Fruit fly (Drosophila melanogaster) whole organism, embryonic: ENCODE measurements around the gene tweek.

ENCODE experiments used
- CG10321 ChIP-seq: fragments of 200-800 bp; sonication (Bioruptor generic); IDR thresholded peaks from 2 replicates; pipeline ENCODE4 v1.3.6; 2022; ENCODE audit warnings: missing biosample characterization, missing genetic modification characterization
- CG10366 ChIP-seq: fragments of 200-800 bp; sonication (Bioruptor generic); IDR thresholded peaks from 2 replicates; pipeline ENCODE4 v1.3.6; 2022; ENCODE audit warnings: missing biosample characterization, missing genetic modification characterization
- CG10543 ChIP-seq: fragments of 200-800 bp; sonication (Bioruptor generic); optimal IDR thresholded peaks from 3 replicates; lab custom pipeline; 2017; ENCODE audit warnings: missing biosample characterization, mild to moderate bottlenecking, missing genetic modification characterization, moderate library complexity
- CG10979 ChIP-seq: fragments of 200-800 bp; sonication (Bioruptor generic); optimal IDR thresholded peaks from 2 replicates; lab custom pipeline; 2018; ENCODE audit warnings: missing biosample characterization, mild to moderate bottlenecking, missing genetic modification characterization, moderate library complexity
- CG11247 ChIP-seq: fragments of 200-800 bp; sonication (Bioruptor generic); IDR thresholded peaks from 2 replicates; pipeline ENCODE4 v1.3.6; 2022; ENCODE audit warnings: missing biosample characterization, missing genetic modification characterization
- CG12942 ChIP-seq: fragments of 200-800 bp; sonication (Bioruptor generic); optimal IDR thresholded peaks from 3 replicates; lab custom pipeline; 2016; ENCODE audit warnings: missing biosample characterization, missing genetic modification characterization
- CG13624 ChIP-seq: fragments of 200-800 bp; sonication (Bioruptor generic); optimal IDR thresholded peaks from 2 replicates; lab custom pipeline; 2016; ENCODE audit warnings: missing biosample characterization, missing genetic modification characterization
- CG13775 ChIP-seq: fragments of 200-800 bp; sonication (Bioruptor generic); optimal IDR thresholded peaks from 3 replicates; lab custom pipeline; 2017; ENCODE audit warnings: missing biosample characterization, mild to moderate bottlenecking, missing genetic modification characterization
- CG1602 ChIP-seq: fragments of 200-800 bp; sonication (Bioruptor generic); optimal IDR thresholded peaks from 3 replicates; lab custom pipeline; 2016; ENCODE audit warnings: missing biosample characterization, missing genetic modification characterization
- CG1603 ChIP-seq: fragments of 200-800 bp; sonication (Bioruptor generic); optimal IDR thresholded peaks from 2 replicates; lab custom pipeline; 2019; ENCODE audit warnings: missing biosample characterization, mild to moderate bottlenecking, missing genetic modification characterization, moderate library complexity
- CG16779 ChIP-seq: fragments of 200-800 bp; sonication (Bioruptor generic); IDR thresholded peaks from 2 replicates; pipeline ENCODE4 v1.3.6; 2022; ENCODE audit warnings: missing biosample characterization, missing genetic modification characterization
- CG17802 ChIP-seq: fragments of 200-800 bp; sonication (Bioruptor generic); optimal IDR thresholded peaks from 2 replicates; lab custom pipeline; 2018; ENCODE audit warnings: missing biosample characterization, mild to moderate bottlenecking, missing genetic modification characterization, moderate library complexity
- CG18476 ChIP-seq: fragments of 200-800 bp; sonication (Bioruptor generic); optimal IDR thresholded peaks from 2 replicates; lab custom pipeline; 2016; ENCODE audit warnings: missing biosample characterization, mild to moderate bottlenecking, missing genetic modification characterization
- CG31365 ChIP-seq: fragments of 200-800 bp; sonication (Bioruptor generic); optimal IDR thresholded peaks from 2 replicates; lab custom pipeline; 2018; ENCODE audit warnings: missing biosample characterization, mild to moderate bottlenecking, missing genetic modification characterization
- CG32767 ChIP-seq: fragments of 200-800 bp; sonication (Bioruptor generic); IDR thresholded peaks from 2 replicates; pipeline ENCODE4 v1.3.6; 2022; ENCODE audit warnings: missing biosample characterization, missing genetic modification characterization
- CG7786 ChIP-seq: fragments of 200-800 bp; sonication (Bioruptor generic); optimal IDR thresholded peaks from 2 replicates; lab custom pipeline; 2016; ENCODE audit warnings: missing biosample characterization, missing genetic modification characterization
- CG7963 ChIP-seq: fragments of 200-800 bp; sonication (Bioruptor generic); IDR thresholded peaks from 3 replicates; pipeline ENCODE4 v1.3.6; 2022; ENCODE audit warnings: missing biosample characterization, missing genetic modification characterization; ENCODE audit not compliant: partially characterized antibody
- CG9876 ChIP-seq: fragments of 200-800 bp; sonication (Bioruptor generic); optimal IDR thresholded peaks from 2 replicates; lab custom pipeline; 2016; ENCODE audit warnings: missing biosample characterization, missing genetic modification characterization
- Dbx ChIP-seq: fragments of 200-800 bp; sonication (Bioruptor generic); IDR thresholded peaks from 3 replicates; pipeline ENCODE4 v1.3.6; 2022; ENCODE audit warnings: missing biosample characterization, missing genetic modification characterization
- Dip2 ChIP-seq: fragments of 200-800 bp; sonication (Bioruptor generic); IDR thresholded peaks from 2 replicates; pipeline ENCODE4 v1.3.6; 2022; ENCODE audit warnings: missing biosample characterization, missing genetic modification characterization
- Dll ChIP-seq: fragments of 200-800 bp; sonication (Bioruptor generic); IDR thresholded peaks from 4 replicates; pipeline ENCODE4 v1.3.6; 2022; ENCODE audit warnings: missing biosample characterization, missing genetic modification characterization; ENCODE audit not compliant: partially characterized antibody
- HLH3B ChIP-seq: fragments of 200-800 bp; sonication (Bioruptor generic); IDR thresholded peaks from 2 replicates; pipeline ENCODE4 v1.3.6; 2022; ENCODE audit warnings: missing biosample characterization, missing genetic modification characterization
- Hr51 ChIP-seq, 2 experiments: fragments of 200-800 bp; sonication (Bioruptor generic); optimal IDR thresholded peaks; 2 replicates in 1 of 2; 3 replicates in 1 of 2; lab custom pipeline; 2016 to 2018; ENCODE audit warnings: missing biosample characterization in 2 of 2, missing genetic modification characterization in 2 of 2, mild to moderate bottlenecking in 1 of 2, moderate library complexity in 1 of 2
- Mad ChIP-seq: fragments of 200-800 bp; sonication (Bioruptor generic); optimal IDR thresholded peaks from 2 replicates; lab custom pipeline; 2016; ENCODE audit warnings: missing biosample characterization, missing genetic modification characterization
- Mrtf ChIP-seq: fragments of 200-800 bp; sonication (Bioruptor generic); IDR thresholded peaks from 3 replicates; pipeline ENCODE4 v1.3.6; 2022; ENCODE audit warnings: missing biosample characterization, missing genetic modification characterization
- Neu2 ChIP-seq: fragments of 200-800 bp; sonication (Bioruptor generic); optimal IDR thresholded peaks from 3 replicates; lab custom pipeline; 2016; ENCODE audit warnings: missing biosample characterization, missing genetic modification characterization, borderline replicate concordance
- Sin3A ChIP-seq: fragments of >200 bp; optimal IDR thresholded peaks from 2 replicates; lab custom pipeline; 2018
- Sox102F ChIP-seq: fragments of 200-800 bp; sonication (Bioruptor generic); optimal IDR thresholded peaks from 2 replicates; lab custom pipeline; 2018; ENCODE audit warnings: missing biosample characterization, mild to moderate bottlenecking, missing genetic modification characterization, moderate library complexity
- Ssrp ChIP-seq: fragments of 200-800 bp; sonication (Bioruptor generic); optimal IDR thresholded peaks from 2 replicates; lab custom pipeline; 2018; ENCODE audit warnings: missing biosample characterization, mild to moderate bottlenecking, missing genetic modification characterization, moderate library complexity
- Trl ChIP-seq, 3 experiments: fragments of >200 bp in 2 of 3; fragments of 200-800 bp in 1 of 3; sonication (Bioruptor generic) in 1 of 3; optimal IDR thresholded peaks; 2 replicates in 1 of 3; 3 replicates in 2 of 3; lab custom pipeline; 2016 to 2017; ENCODE audit warnings: missing biosample characterization in 1 of 3, missing genetic modification characterization in 1 of 3
- al ChIP-seq: fragments of 200-800 bp; sonication (Bioruptor generic); IDR thresholded peaks from 2 replicates; pipeline ENCODE4 v1.3.6; 2022; ENCODE audit warnings: missing biosample characterization, missing genetic modification characterization
- aop ChIP-seq: fragments of 200-800 bp; sonication (Bioruptor generic); IDR thresholded peaks from 2 replicates; pipeline ENCODE4 v1.3.6; 2022; ENCODE audit warnings: missing biosample characterization, missing genetic modification characterization
- ap ChIP-seq: fragments of 200-800 bp; sonication (Bioruptor generic); IDR thresholded peaks from 2 replicates; pipeline ENCODE4 v1.3.6; 2022; ENCODE audit warnings: missing biosample characterization, missing genetic modification characterization
- ash1 ChIP-seq: fragments of 200-800 bp; sonication (Bioruptor generic); optimal IDR thresholded peaks from 2 replicates; lab custom pipeline; 2018; ENCODE audit warnings: missing biosample characterization, mild to moderate bottlenecking, missing genetic modification characterization
- dati ChIP-seq: fragments of 200-800 bp; sonication (Bioruptor generic); IDR thresholded peaks from 2 replicates; pipeline ENCODE4 v1.3.6; 2022; ENCODE audit warnings: missing biosample characterization, missing genetic modification characterization
- dmrt11E ChIP-seq: fragments of 200-800 bp; sonication (Bioruptor generic); optimal IDR thresholded peaks from 3 replicates; lab custom pipeline; 2018; ENCODE audit warnings: missing biosample characterization, mild to moderate bottlenecking, missing genetic modification characterization, moderate library complexity
- esg ChIP-seq: fragments of 200-800 bp; sonication (Bioruptor generic); conservative IDR thresholded peaks from 2 replicates; pipeline ENCODE4 v1.3.6; 2022; ENCODE audit warnings: missing biosample characterization, missing genetic modification characterization
- fd102C ChIP-seq: fragments of 200-800 bp; sonication (Bioruptor generic); optimal IDR thresholded peaks from 2 replicates; lab custom pipeline; 2018; ENCODE audit warnings: missing biosample characterization, mild to moderate bottlenecking, missing genetic modification characterization, moderate library complexity
- fd96Cb ChIP-seq: fragments of 200-800 bp; sonication (Bioruptor generic); optimal IDR thresholded peaks from 2 replicates; lab custom pipeline; 2018; ENCODE audit warnings: missing biosample characterization, mild to moderate bottlenecking, missing genetic modification characterization, moderate library complexity
- ftz-f1 ChIP-seq: fragments of 200-800 bp; sonication (Bioruptor generic); optimal IDR thresholded peaks from 2 replicates; lab custom pipeline; 2016; ENCODE audit warnings: missing biosample characterization, missing genetic modification characterization
- gfzf ChIP-seq: fragments of 200-800 bp; sonication (Bioruptor generic); optimal IDR thresholded peaks from 2 replicates; lab custom pipeline; 2016; ENCODE audit warnings: missing biosample characterization, mild to moderate bottlenecking, missing genetic modification characterization, moderate library complexity
- ind ChIP-seq: fragments of 200-800 bp; sonication (Bioruptor generic); optimal IDR thresholded peaks from 3 replicates; lab custom pipeline; 2016; ENCODE audit warnings: missing biosample characterization, missing genetic modification characterization
- onecut ChIP-seq: fragments of 200-800 bp; sonication (Bioruptor generic); IDR thresholded peaks from 2 replicates; pipeline ENCODE4 v1.3.6; 2022; ENCODE audit warnings: missing biosample characterization, missing genetic modification characterization
- pfk ChIP-seq: fragments of 200-800 bp; sonication (Bioruptor generic); optimal IDR thresholded peaks from 2 replicates; lab custom pipeline; 2018; ENCODE audit warnings: missing biosample characterization, mild to moderate bottlenecking, missing genetic modification characterization, moderate library complexity
- pzg ChIP-seq: fragments of 200-800 bp; sonication (Bioruptor generic); optimal IDR thresholded peaks from 3 replicates; lab custom pipeline; 2018; ENCODE audit warnings: missing biosample characterization, mild to moderate bottlenecking, missing genetic modification characterization, moderate library complexity
- sisA ChIP-seq: fragments of 200-800 bp; sonication (Bioruptor generic); IDR thresholded peaks from 2 replicates; pipeline ENCODE4 v1.3.6; 2022; ENCODE audit warnings: missing biosample characterization, missing genetic modification characterization
- tgo ChIP-seq: fragments of 200-800 bp; sonication (Bioruptor generic); IDR thresholded peaks from 3 replicates; pipeline ENCODE4 v1.3.6; 2022; ENCODE audit warnings: missing biosample characterization, missing genetic modification characterization
- toy ChIP-seq: fragments of 200-800 bp; sonication (Bioruptor generic); IDR thresholded peaks from 2 replicates; pipeline ENCODE4 v1.3.6; 2022; ENCODE audit warnings: missing biosample characterization, missing genetic modification characterization
- unc-4 ChIP-seq: fragments of 200-800 bp; sonication (Bioruptor generic); IDR thresholded peaks from 2 replicates; pipeline ENCODE4 v1.3.6; 2022; ENCODE audit warnings: missing biosample characterization, missing genetic modification characterization; ENCODE audit not compliant: partially characterized antibody
- vvl ChIP-seq: fragments of 200-800 bp; sonication (Bioruptor generic); IDR thresholded peaks from 2 replicates; pipeline ENCODE4 v1.3.6; 2022; ENCODE audit warnings: missing biosample characterization, missing genetic modification characterization
- zfh1 ChIP-seq: fragments of 200-800 bp; sonication (Bioruptor generic); IDR thresholded peaks from 3 replicates; pipeline ENCODE4 v1.3.6; 2022; ENCODE audit warnings: missing biosample characterization, missing genetic modification characterization

The tweek gene

DNA sequence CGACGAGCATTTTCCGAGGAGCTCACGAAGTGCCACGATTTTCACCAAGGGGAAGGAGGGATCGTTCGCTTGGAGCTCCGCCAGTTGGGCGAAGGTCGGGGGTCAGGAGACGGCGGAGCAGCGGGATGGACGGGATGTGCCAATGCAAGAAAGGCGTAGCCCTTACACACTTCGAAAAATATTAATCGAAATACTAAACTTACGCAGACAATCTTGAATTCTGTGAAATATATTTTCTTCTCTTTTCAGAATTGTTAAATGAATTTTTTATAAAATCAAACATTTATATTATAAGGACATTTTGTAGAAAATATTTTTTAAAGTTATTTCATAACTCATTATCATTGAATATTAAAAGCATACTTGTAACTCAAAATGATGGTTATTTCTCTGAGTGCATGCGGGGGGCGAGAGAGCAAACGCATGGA is 19.4 kb upstream of the tweek start (continued):
- TF ChIP-seq toy (GFP tag; lab: Robert Waterston, UW), result no peak
- peak; percentile 57 for TF ChIP-seq CG10979
- TF ChIP-seq aop, result no peak
- no peak for TF ChIP-seq CG7963
- TF ChIP-seq CG1602 (GFP tag; lab: Kevin White, UChicago), result no peak
- no peak for TF ChIP-seq dmrt11E (tag; lab: Kevin White, UChicago)
- TF ChIP-seq sisA, result peak; percentile 46
- TF ChIP-seq CG1603 (tag; lab: Kevin White, UChicago), result no peak
- TF ChIP-seq onecut (GFP tag; lab: Robert Waterston, UW), result no peak
- peak; percentile 62 for TF ChIP-seq Ssrp (tag; lab: Kevin White, UChicago)
- no peak for TF ChIP-seq CG13624 (GFP tag; lab: Kevin White, UChicago)
- TF ChIP-seq CG32767, result 0 out of 2 replicates have a peak, but pooled peaks have one; percentile 27
- TF ChIP-seq pfk (GFP tag; lab: Kevin White, UChicago), result no peak
- peak; percentile 70 for TF ChIP-seq Sox102F (GFP tag; lab: Kevin White, UChicago)
- TF ChIP-seq HLH3B (GFP tag; lab: Robert Waterston, UW), result no peak
- TF ChIP-seq pzg (GFP tag; lab: Kevin White, UChicago), result no peak
- TF ChIP-seq Dip2, result no peak
- TF ChIP-seq Dll, result no peak
- TF ChIP-seq zfh1 (GFP tag; lab: Robert Waterston, UW), result no peak
- TF ChIP-seq ap, result 0 out of 2 replicates have a peak, but pooled peaks have one; percentile 13
- TF ChIP-seq fd102C (GFP tag; lab: Kevin White, UChicago), result no peak
- TF ChIP-seq unc-4, result no peak
- TF ChIP-seq esg, result 0 out of 2 replicates have a peak, but pooled peaks have one; percentile 29
- no peak for TF ChIP-seq CG9876 (GFP tag; lab: Kevin White, UChicago)
- TF ChIP-seq CG31365 (tag; lab: Kevin White, UChicago), result no peak
- no peak for TF ChIP-seq ash1 (GFP tag; lab: Kevin White, UChicago)
- TF ChIP-seq Trl (optimal IDR thresholded peaks at IDR 0.05; lab: Kevin White, UChicago), result no peak
- TF ChIP-seq Trl (GFP tag; optimal IDR thresholded peaks at IDR 0.05; lab: Kevin White, UChicago), result no peak
- TF ChIP-seq CG13775 (GFP tag; lab: Kevin White, UChicago), result peak; percentile 6
- no peak for TF ChIP-seq Sin3A (lab: Kevin White, UChicago)
- no peak for TF ChIP-seq al
- TF ChIP-seq CG16779 (GFP tag; lab: Robert Waterston, UW), result no peak
- no peak for TF ChIP-seq ind (GFP tag; lab: Kevin White, UChicago)
- TF ChIP-seq gfzf, result no peak
- no peak for TF ChIP-seq ftz-f1
- TF ChIP-seq Mrtf, result no peak
- peak; percentile 44 for TF ChIP-seq fd96Cb
- TF ChIP-seq Mad (GFP tag; lab: Kevin White, UChicago), result no peak
- no peak for TF ChIP-seq CG18476 (GFP tag; lab: Kevin White, UChicago)
- TF ChIP-seq CG7786 (GFP tag; lab: Kevin White, UChicago), result no peak
- no peak for TF ChIP-seq CG17802 (tag; lab: Kevin White, UChicago)
- peak; percentile 49 for TF ChIP-seq CG10543 (GFP tag; lab: Kevin White, UChicago)
- peak; percentile 32 for TF ChIP-seq CG10366 (GFP tag; lab: Robert Waterston, UW)
- TF ChIP-seq vvl (GFP tag; lab: Robert Waterston, UW), result no peak
- TF ChIP-seq CG10321 (GFP tag; lab: Robert Waterston, UW), result no peak
- TF ChIP-seq Neu2 (GFP tag; lab: Kevin White, UChicago), result no peak
- no peak for TF ChIP-seq Dbx (GFP tag; lab: Robert Waterston, UW)
- peak; percentile 57 for TF ChIP-seq tgo (GFP tag; lab: Robert Waterston, UW)
- TF ChIP-seq Hr51 (GFP tag; optimal IDR thresholded peaks at IDR 0.05; lab: Kevin White, UChicago), result peak in 1 of 2 experiments; percentile 79
- no peak for TF ChIP-seq CG12942
- no peak for TF ChIP-seq dati
- TF ChIP-seq CG11247, result no peak
